Fruit fly (Drosophila melanogaster) whole organism, embryonic: ENCODE data around the gene CG15894.

Source experiments
- Bdp1 ChIP-seq: fragments of 200-800 bp; sonication (Bioruptor generic); optimal IDR thresholded peaks from 3 replicates; lab custom pipeline; 2016; ENCODE audit warnings: missing biosample characterization, missing genetic modification characterization
- CG1024 ChIP-seq: fragments of 200-800 bp; sonication (Bioruptor generic); IDR thresholded peaks from 2 replicates; pipeline ENCODE4 v1.3.6; 2022; ENCODE audit warnings: missing biosample characterization, missing genetic modification characterization
- CG12744 ChIP-seq: fragments of 200-800 bp; sonication (Bioruptor generic); optimal IDR thresholded peaks from 2 replicates; lab custom pipeline; 2016; ENCODE audit warnings: missing biosample characterization, missing genetic modification characterization
- CG13123 ChIP-seq: fragments of 200-800 bp; sonication (Bioruptor generic); optimal IDR thresholded peaks from 2 replicates; lab custom pipeline; 2016; ENCODE audit warnings: missing biosample characterization, missing genetic modification characterization
- CG13894 ChIP-seq: fragments of 200-800 bp; sonication (Bioruptor generic); optimal IDR thresholded peaks from 3 replicates; lab custom pipeline; 2018; ENCODE audit warnings: missing biosample characterization, mild to moderate bottlenecking, missing genetic modification characterization, moderate library complexity
- CG14050 ChIP-seq: fragments of 200-800 bp; sonication (Bioruptor generic); IDR thresholded peaks from 3 replicates; pipeline ENCODE4 v1.3.6; 2022; ENCODE audit warnings: missing biosample characterization, missing genetic modification characterization
- CG15479 ChIP-seq: fragments of 200-800 bp; sonication (Bioruptor generic); optimal IDR thresholded peaks from 3 replicates; lab custom pipeline; 2019; ENCODE audit warnings: missing biosample characterization, mild to moderate bottlenecking, missing genetic modification characterization, moderate library complexity
- CG1647 ChIP-seq: fragments of 200-800 bp; sonication (Bioruptor generic); optimal IDR thresholded peaks from 3 replicates; lab custom pipeline; 2016; ENCODE audit warnings: missing biosample characterization, missing genetic modification characterization
- CG2889 ChIP-seq: fragments of 200-800 bp; sonication (Bioruptor generic); IDR thresholded peaks from 3 replicates; pipeline ENCODE4 v1.3.6; 2022; ENCODE audit warnings: missing biosample characterization, missing genetic modification characterization
- CG30403 ChIP-seq: fragments of 200-800 bp; sonication (Bioruptor generic); optimal IDR thresholded peaks from 3 replicates; lab custom pipeline; 2016; ENCODE audit warnings: missing biosample characterization, missing genetic modification characterization
- CG33213 ChIP-seq: fragments of 200-800 bp; sonication (Bioruptor generic); optimal IDR thresholded peaks from 3 replicates; lab custom pipeline; 2016; ENCODE audit warnings: missing biosample characterization, missing genetic modification characterization
- CG34224 ChIP-seq: fragments of 200-800 bp; sonication (Bioruptor generic); IDR thresholded peaks from 3 replicates; pipeline ENCODE4 v1.3.6; 2022; ENCODE audit warnings: missing biosample characterization, missing genetic modification characterization; ENCODE audit not compliant: partially characterized antibody
- CG5180 ChIP-seq: fragments of 200-800 bp; sonication (Bioruptor generic); optimal IDR thresholded peaks from 3 replicates; lab custom pipeline; 2017; ENCODE audit warnings: missing biosample characterization, missing genetic modification characterization, mild to moderate bottlenecking, moderate library complexity, missing genetic modification reagents
- CG8089 ChIP-seq: fragments of 200-800 bp; sonication (Bioruptor generic); optimal IDR thresholded peaks from 3 replicates; lab custom pipeline; 2016; ENCODE audit warnings: missing biosample characterization, missing genetic modification characterization
- CG8281 ChIP-seq: fragments of 200-800 bp; sonication (Bioruptor generic); optimal IDR thresholded peaks from 2 replicates; lab custom pipeline; 2018; ENCODE audit warnings: missing biosample characterization, mild to moderate bottlenecking, missing genetic modification characterization, moderate library complexity
- CG8944 ChIP-seq: fragments of 200-800 bp; sonication (Bioruptor generic); optimal IDR thresholded peaks from 3 replicates; lab custom pipeline; 2016; ENCODE audit warnings: missing biosample characterization, missing genetic modification characterization
- CTCF ChIP-seq: fragments of 200-800 bp; sonication (Bioruptor generic); optimal IDR thresholded peaks from 2 replicates; lab custom pipeline; 2017; ENCODE audit warnings: missing biosample characterization, mild to moderate bottlenecking, missing genetic modification characterization, moderate library complexity
- CrebB ChIP-seq: fragments of 200-800 bp; sonication (Bioruptor generic); optimal IDR thresholded peaks from 3 replicates; lab custom pipeline; 2018; ENCODE audit warnings: missing biosample characterization, mild to moderate bottlenecking, missing genetic modification characterization
- Doc2 ChIP-seq: fragments of 200-800 bp; sonication (Bioruptor generic); IDR thresholded peaks from 2 replicates; pipeline ENCODE4 v1.3.6; 2022; ENCODE audit warnings: missing biosample characterization, missing genetic modification characterization
- Fer3 ChIP-seq: fragments of 200-800 bp; sonication (Bioruptor generic); optimal IDR thresholded peaks from 2 replicates; lab custom pipeline; 2018; ENCODE audit warnings: missing biosample characterization, mild to moderate bottlenecking, missing genetic modification characterization, moderate library complexity
- Hey ChIP-seq: fragments of 200-800 bp; sonication (Bioruptor generic); optimal IDR thresholded peaks from 3 replicates; lab custom pipeline; 2018; ENCODE audit warnings: missing biosample characterization, mild to moderate bottlenecking, missing genetic modification characterization
- HmgD ChIP-seq: fragments of 200-800 bp; sonication (Bioruptor generic); optimal IDR thresholded peaks from 3 replicates; lab custom pipeline; 2016; ENCODE audit warnings: missing biosample characterization, missing genetic modification characterization
- Hr39 ChIP-seq: fragments of >200 bp; optimal IDR thresholded peaks from 2 replicates; lab custom pipeline; 2017
- Hr51 ChIP-seq, 2 experiments: fragments of 200-800 bp; sonication (Bioruptor generic); optimal IDR thresholded peaks; 2 replicates in 1 of 2; 3 replicates in 1 of 2; lab custom pipeline; 2016 to 2018; ENCODE audit warnings: missing biosample characterization in 2 of 2, missing genetic modification characterization in 2 of 2, mild to moderate bottlenecking in 1 of 2, moderate library complexity in 1 of 2
- Max ChIP-seq: fragments of 200-800 bp; sonication (Bioruptor generic); optimal IDR thresholded peaks from 2 replicates; lab custom pipeline; 2016; ENCODE audit warnings: missing biosample characterization, mild to moderate bottlenecking, missing genetic modification characterization
- Meics ChIP-seq: fragments of 200-800 bp; sonication (Bioruptor generic); optimal IDR thresholded peaks from 2 replicates; lab custom pipeline; 2017; ENCODE audit warnings: missing biosample characterization, mild to moderate bottlenecking, missing genetic modification characterization
- NFAT ChIP-seq: fragments of 200-800 bp; sonication (Bioruptor generic); IDR thresholded peaks from 2 replicates; pipeline ENCODE4 v1.3.6; 2022; ENCODE audit warnings: missing biosample characterization, missing genetic modification characterization
- Optix ChIP-seq: fragments of 200-800 bp; sonication (Bioruptor generic); IDR thresholded peaks from 3 replicates; pipeline ENCODE4 v1.3.6; 2022; ENCODE audit warnings: missing biosample characterization, missing genetic modification characterization
- Rfx ChIP-seq: fragments of 200-800 bp; sonication (Bioruptor generic); IDR thresholded peaks from 2 replicates; pipeline ENCODE4 v1.3.6; 2022; ENCODE audit warnings: missing biosample characterization, missing genetic modification characterization
- Sox100B ChIP-seq: fragments of 200-800 bp; sonication (Bioruptor generic); optimal IDR thresholded peaks from 3 replicates; lab custom pipeline; 2018; ENCODE audit warnings: missing biosample characterization, mild to moderate bottlenecking, missing genetic modification characterization
- Sox102F ChIP-seq: fragments of 200-800 bp; sonication (Bioruptor generic); optimal IDR thresholded peaks from 2 replicates; lab custom pipeline; 2018; ENCODE audit warnings: missing biosample characterization, mild to moderate bottlenecking, missing genetic modification characterization, moderate library complexity
- Taf1 ChIP-seq: fragments of 200-800 bp; sonication (Bioruptor generic); IDR thresholded peaks from 2 replicates; pipeline ENCODE4 v1.3.6; 2022; ENCODE audit warnings: missing biosample characterization, missing genetic modification characterization
- abd-A ChIP-seq: fragments of 200-800 bp; sonication (Bioruptor generic); optimal IDR thresholded peaks from 3 replicates; lab custom pipeline; 2019; ENCODE audit warnings: missing biosample characterization, mild to moderate bottlenecking, missing genetic modification characterization, moderate library complexity
- amos ChIP-seq: fragments of 200-800 bp; sonication (Bioruptor generic); IDR thresholded peaks from 2 replicates; pipeline ENCODE4 v1.3.6; 2022; ENCODE audit warnings: missing biosample characterization, missing genetic modification characterization; ENCODE audit not compliant: partially characterized antibody
- cad ChIP-seq: fragments of >200 bp; optimal IDR thresholded peaks from 2 replicates; lab custom pipeline; 2017; ENCODE audit warnings: missing biosample characterization, missing genetic modification characterization
- ci ChIP-seq: fragments of 200-800 bp; sonication (Bioruptor generic); IDR thresholded peaks from 3 replicates; pipeline ENCODE4 v1.3.6; 2022; ENCODE audit warnings: missing biosample characterization, missing genetic modification characterization
- crp ChIP-seq, 2 experiments: fragments of 200-800 bp; sonication (Bioruptor generic); optimal IDR thresholded peaks; 2 replicates in 1 of 2; 3 replicates in 1 of 2; lab custom pipeline; 2017; ENCODE audit warnings: missing biosample characterization in 2 of 2, missing genetic modification characterization in 2 of 2, mild to moderate bottlenecking in 1 of 2, moderate library complexity in 1 of 2
- dmrt11E ChIP-seq: fragments of 200-800 bp; sonication (Bioruptor generic); optimal IDR thresholded peaks from 3 replicates; lab custom pipeline; 2018; ENCODE audit warnings: missing biosample characterization, mild to moderate bottlenecking, missing genetic modification characterization, moderate library complexity
- ewg ChIP-seq: fragments of 200-800 bp; sonication (Bioruptor generic); optimal IDR thresholded peaks from 3 replicates; lab custom pipeline; 2017; ENCODE audit warnings: mild to moderate bottlenecking, missing biosample characterization, missing genetic modification reagents, missing genetic modification characterization
- fd102C ChIP-seq: fragments of 200-800 bp; sonication (Bioruptor generic); optimal IDR thresholded peaks from 2 replicates; lab custom pipeline; 2018; ENCODE audit warnings: missing biosample characterization, mild to moderate bottlenecking, missing genetic modification characterization, moderate library complexity
- her ChIP-seq: fragments of 200-800 bp; sonication (Bioruptor generic); optimal IDR thresholded peaks from 2 replicates; lab custom pipeline; 2016; ENCODE audit warnings: missing biosample characterization, missing genetic modification characterization
- kni ChIP-seq: fragments of 200-800 bp; sonication (Bioruptor generic); optimal IDR thresholded peaks from 3 replicates; lab custom pipeline; 2017; ENCODE audit warnings: mild to moderate bottlenecking, missing biosample characterization, missing genetic modification reagents, missing genetic modification characterization
- lbe ChIP-seq: fragments of 200-800 bp; sonication (Bioruptor generic); optimal IDR thresholded peaks from 2 replicates; lab custom pipeline; 2016; ENCODE audit warnings: missing biosample characterization, mild to moderate bottlenecking, missing genetic modification characterization
- lilli ChIP-seq: fragments of 200-800 bp; sonication (Bioruptor generic); optimal IDR thresholded peaks from 3 replicates; lab custom pipeline; 2016; ENCODE audit warnings: missing biosample characterization, missing genetic modification characterization
- mirr ChIP-seq: fragments of 200-800 bp; sonication (Bioruptor generic); optimal IDR thresholded peaks from 3 replicates; lab custom pipeline; 2018; ENCODE audit warnings: missing biosample characterization, mild to moderate bottlenecking, missing genetic modification characterization
- nerfin-1 ChIP-seq: fragments of 200-800 bp; sonication (Bioruptor generic); optimal IDR thresholded peaks from 3 replicates; lab custom pipeline; 2019; ENCODE audit warnings: missing biosample characterization, mild to moderate bottlenecking, missing genetic modification characterization, moderate library complexity
- pnt ChIP-seq: fragments of 200-800 bp; sonication (Bioruptor generic); optimal IDR thresholded peaks from 3 replicates; lab custom pipeline; 2016; ENCODE audit warnings: missing biosample characterization, missing genetic modification characterization
- pum ChIP-seq: fragments of 200-800 bp; sonication (Bioruptor generic); optimal IDR thresholded peaks from 2 replicates; lab custom pipeline; 2016; ENCODE audit warnings: missing biosample characterization, missing genetic modification characterization
- ro ChIP-seq: fragments of 200-800 bp; sonication (Bioruptor generic); IDR thresholded peaks from 2 replicates; pipeline ENCODE4 v1.3.6; 2022; ENCODE audit warnings: missing biosample characterization, missing genetic modification characterization
- run ChIP-seq: fragments of 200-800 bp; sonication (Bioruptor generic); optimal IDR thresholded peaks from 3 replicates; lab custom pipeline; 2018; ENCODE audit warnings: missing biosample characterization, mild to moderate bottlenecking, missing genetic modification characterization
- vvl ChIP-seq: fragments of 200-800 bp; sonication (Bioruptor generic); IDR thresholded peaks from 2 replicates; pipeline ENCODE4 v1.3.6; 2022; ENCODE audit warnings: missing biosample characterization, missing genetic modification characterization
- wor ChIP-seq: fragments of 200-800 bp; sonication (Bioruptor generic); IDR thresholded peaks from 2 replicates; pipeline ENCODE4 v1.3.6; 2022; ENCODE audit warnings: missing biosample characterization, missing genetic modification characterization

CG15894 gene

DNA sequence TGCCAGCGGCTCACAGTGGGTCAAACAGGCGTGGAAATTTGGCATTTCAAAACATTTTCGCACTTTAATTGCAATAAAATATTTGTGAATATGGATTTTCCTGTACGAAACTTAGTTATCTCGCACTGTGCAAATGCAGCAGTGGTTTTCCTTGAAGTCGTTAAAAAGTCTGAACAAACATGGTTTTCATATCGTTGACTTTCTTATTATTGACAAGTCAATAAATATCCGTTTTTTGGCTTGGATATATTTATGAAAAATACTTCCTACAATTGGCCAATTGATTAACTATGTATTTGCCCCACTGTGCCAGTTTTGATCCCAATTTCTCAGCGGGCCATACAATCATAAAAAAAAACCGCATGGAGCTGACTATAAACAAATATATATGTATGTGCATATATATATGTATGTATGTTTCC is 43.5 kb upstream of the CG15894 start (continued):
- TF ChIP-seq lilli (GFP tag; lab: Kevin White, UChicago) (peak; percentile 96), crp (GFP tag; optimal IDR thresholded peaks at IDR 0.05; lab: Kevin White, UChicago) (peak in 1 of 2 experiments; percentile 67), CG8089 (GFP tag; lab: Kevin White, UChicago) (peak; percentile 95), CG8944 (peak; percentile 95), Doc2 (GFP tag; lab: Robert Waterston, UW) (peak; percentile 79), CG34224 (no peak), CG5180 (GFP tag; lab: Kevin White, UChicago) (peak; percentile 89), Hr39 (lab: Kevin White, UChicago) (no peak), CG2889 (GFP tag; lab: Robert Waterston, UW) (peak; percentile 82), Hr51 (GFP tag; optimal IDR thresholded peaks at IDR 0.05; lab: Kevin White, UChicago) (peak; percentile 90 to 99), vvl (GFP tag; lab: Robert Waterston, UW) (peak; percentile 95), Hey (tag; lab: Kevin White, UChicago) (peak; percentile 66), ewg (GFP tag; lab: Kevin White, UChicago) (peak; percentile 95), ro (GFP tag; lab: Robert Waterston, UW) (peak; percentile 83), her (peak; percentile 91), lbe (GFP tag; lab: Kevin White, UChicago) (peak; percentile 69), NFAT (peak; percentile 86), fd102C (GFP tag; lab: Kevin White, UChicago) (peak; percentile 6), amos (GFP tag; lab: Robert Waterston, UW) (no peak), CG14050 (peak; percentile 94), cad (GFP tag; lab: Kevin White, UChicago) (no peak), CG1024 (GFP tag; lab: Robert Waterston, UW) (peak; percentile 88), Taf1 (GFP tag; lab: Robert Waterston, UW) (peak; percentile 69), CG13123 (peak; percentile 93), kni (peak; percentile 71), CG1647 (GFP tag; lab: Kevin White, UChicago) (peak; percentile 93), wor (GFP tag; lab: Robert Waterston, UW) (peak; percentile 96), abd-A (tag; lab: Kevin White, UChicago) (peak; percentile 31), Optix (GFP tag; lab: Robert Waterston, UW) (peak; percentile 96), pnt (GFP tag; lab: Kevin White, UChicago) (peak; percentile 97), Fer3 (tag; lab: Kevin White, UChicago) (peak; percentile 91), ci (peak; percentile 95), CrebB (peak; percentile 87), mirr (GFP tag; lab: Kevin White, UChicago) (peak; percentile 75), dmrt11E (peak; percentile 90), Rfx (GFP tag; lab: Robert Waterston, UW) (peak; percentile 88), CG15479 (GFP tag; lab: Kevin White, UChicago) (no peak), CG13894 (peak; percentile 73), Max (GFP tag; lab: Kevin White, UChicago) (peak; percentile 97), CTCF (peak; percentile 72), Bdp1 (GFP tag; lab: Kevin White, UChicago) (peak; percentile 88), CG12744 (GFP tag; lab: Kevin White, UChicago) (peak; percentile 84), CG30403 (peak; percentile 98), run (tag; lab: Kevin White, UChicago) (peak; percentile 95), Sox100B (GFP tag; lab: Kevin White, UChicago) (peak; percentile 99), pum (GFP tag; lab: Kevin White, UChicago) (peak; percentile 96), Sox102F (GFP tag; lab: Kevin White, UChicago) (peak; percentile 99), nerfin-1 (tag; lab: Kevin White, UChicago) (peak; percentile 92), Meics (peak; percentile 95), HmgD (GFP tag; lab: Kevin White, UChicago) (peak; percentile 91), CG8281 (tag; lab: Kevin White, UChicago) (peak; percentile 82), CG33213 (GFP tag; lab: Kevin White, UChicago) (peak; percentile 92)
